Worm (Caenorhabditis elegans): Measurements from ENCODE around the gene hoe-1.
"Not testable (repeated sequence)": the region's sequence is repeated elsewhere in the genome, so short reads cannot be mapped to it uniquely, and the experiment has no call there.

hoe-1 gene

ce11 chrIV:4727935-4728334 lies 16.1 kb downstream of the hoe-1 start (continued):
- peak; percentile 92 for TF ChIP-seq mes-2 (tag; optimal IDR thresholded peaks at IDR 0.05; ENCODE audit: poor library complexity, severe bottlenecking)
- TF ChIP-seq F49E8.2 (tag; optimal IDR thresholded peaks at IDR 0.05; ENCODE audit: borderline replicate concordance), result peak; percentile 0
- peak; percentile 99 for TF ChIP-seq egl-43 (GFP tag; IDR thresholded peaks at IDR 0.05)
- TF ChIP-seq zfp-3 (GFP tag; conservative IDR thresholded peaks at IDR 0.05), result peak; percentile 100
- peak; percentile 60 for TF ChIP-seq lir-3 (tag; optimal IDR thresholded peaks at IDR 0.05)
- TF ChIP-seq saeg-2 (GFP tag; IDR thresholded peaks at IDR 0.05), result peak; percentile 98
- TF ChIP-seq sdz-12 (GFP tag; optimal IDR thresholded peaks at IDR 0.05), result peak; percentile 1
- peak; percentile 96 for TF ChIP-seq nhr-102 (tag; optimal IDR thresholded peaks at IDR 0.05)
- peak; percentile 62 for TF ChIP-seq lin-15B (tag; optimal IDR thresholded peaks at IDR 0.05)
- TF ChIP-seq mxl-2 (GFP tag; conservative IDR thresholded peaks at IDR 0.05), result peak; percentile 95
- TF ChIP-seq hmg-1.1 (GFP tag; IDR thresholded peaks at IDR 0.05), result peak; percentile 99
- TF ChIP-seq unc-62 (GFP tag; optimal IDR thresholded peaks at IDR 0.05 in 1 of 2), result peak in 1 of 2 experiments; percentile 84
- TF ChIP-seq unc-62 (tag; optimal IDR thresholded peaks at IDR 0.05), result not testable (repeated sequence)
- TF ChIP-seq hif-1 (tag; optimal IDR thresholded peaks at IDR 0.05), result peak in 1 of 2 experiments; percentile 84
- peak; percentile 55 for TF ChIP-seq nhr-237 (tag; optimal IDR thresholded peaks at IDR 0.05)
- TF ChIP-seq madf-9 (GFP tag; conservative IDR thresholded peaks at IDR 0.05), result peak; percentile 100
- TF ChIP-seq T26A8.4 (GFP tag; IDR thresholded peaks at IDR 0.05), result peak; percentile 99
- TF ChIP-seq spr-1 (tag; optimal IDR thresholded peaks at IDR 0.05), result peak; percentile 88

ce11 chrIV:4725478-4725920 lies 18.6 kb downstream of the hoe-1 start:
- peak; percentile 96 for TF ChIP-seq Y48G9A.11 (GFP tag; IDR thresholded peaks at IDR 0.05)
- TF ChIP-seq dmd-9 (GFP tag; IDR thresholded peaks at IDR 0.05), result peak; percentile 100
- TF ChIP-seq ZK337.2 (GFP tag; IDR thresholded peaks at IDR 0.05), result peak; percentile 100
- peak; percentile 100 for TF ChIP-seq hmg-1.1 (GFP tag; IDR thresholded peaks at IDR 0.05)
- peak; percentile 59 for TF ChIP-seq nhr-77 (tag; optimal IDR thresholded peaks at IDR 0.05)
- TF ChIP-seq daf-16 (GFP tag; optimal IDR thresholded peaks at IDR 0.05), result peak; percentile 22 to 30
- TF ChIP-seq daf-16 (tag; optimal IDR thresholded peaks at IDR 0.05), result peak; percentile 16
- TF ChIP-seq ceh-20 (GFP tag; IDR thresholded peaks at IDR 0.05), result peak; percentile 100
- peak; percentile 99 for TF ChIP-seq nhr-41 (GFP tag; IDR thresholded peaks at IDR 0.05)
- peak; percentile 100 for TF ChIP-seq lin-29 (GFP tag; IDR thresholded peaks at IDR 0.05)
- TF ChIP-seq mdt-29 (GFP tag; IDR thresholded peaks at IDR 0.05), result peak; percentile 99
- TF ChIP-seq rbr-2 (tag; optimal IDR thresholded peaks at IDR 0.05), result peak; percentile 96
- peak; percentile 13 for TF ChIP-seq lin-15B (tag; optimal IDR thresholded peaks at IDR 0.05)
- peak; percentile 100 for TF ChIP-seq daf-8 (GFP tag; IDR thresholded peaks at IDR 0.05)
- TF ChIP-seq nhr-102 (tag; optimal IDR thresholded peaks at IDR 0.05), result peak; percentile 96
- TF ChIP-seq lim-7 (GFP tag; IDR thresholded peaks at IDR 0.05), result peak; percentile 65; the same call in 1 of the 2 replicates
- peak; percentile 96 to 97 for TF ChIP-seq lsy-2 (tag; optimal IDR thresholded peaks at IDR 0.05)
- TF ChIP-seq spr-1 (tag; optimal IDR thresholded peaks at IDR 0.05), result peak; percentile 89
- peak; percentile 100 for TF ChIP-seq lin-38 (GFP tag; IDR thresholded peaks at IDR 0.05)
- peak; percentile 30 for TF ChIP-seq nhr-11 (tag; optimal IDR thresholded peaks at IDR 0.05)
- peak; percentile 62 for TF ChIP-seq dve-1 (tag; optimal IDR thresholded peaks at IDR 0.05; ENCODE audit: insufficient read depth)
- TF ChIP-seq daf-19 (GFP tag; conservative IDR thresholded peaks at IDR 0.05), result peak; percentile 99
- TF ChIP-seq zip-2 (tag; optimal IDR thresholded peaks at IDR 0.05), result peak; percentile 27
- TF ChIP-seq saeg-2 (GFP tag; IDR thresholded peaks at IDR 0.05), result peak; percentile 100
- peak; percentile 99 for TF ChIP-seq ceh-44 (GFP tag; IDR thresholded peaks at IDR 0.05)
- peak; percentile 5 for TF ChIP-seq mxl-3 (GFP tag; optimal IDR thresholded peaks at IDR 0.05)
- TF ChIP-seq zfp-3 (GFP tag; conservative IDR thresholded peaks at IDR 0.05), result peak; percentile 100
- TF ChIP-seq nhr-48 (tag; optimal IDR thresholded peaks at IDR 0.05), result peak; percentile 84
- peak; percentile 100 for TF ChIP-seq nhr-42 (GFP tag; IDR thresholded peaks at IDR 0.05)
- TF ChIP-seq tra-1 (GFP tag; IDR thresholded peaks at IDR 0.05), result peak; percentile 100
- TF ChIP-seq vab-7 (GFP tag; IDR thresholded peaks at IDR 0.05), result peak; percentile 100
- TF ChIP-seq lin-1 (GFP tag; IDR thresholded peaks at IDR 0.05), result peak; percentile 98
- peak; percentile 95 to 100 for TF ChIP-seq madf-5 (GFP tag; IDR thresholded peaks at IDR 0.05)
- TF ChIP-seq jun-1 (tag; optimal IDR thresholded peaks at IDR 0.05), result peak; percentile 1
- TF ChIP-seq tag-97 (GFP tag; IDR thresholded peaks at IDR 0.05), result peak; percentile 99
- TF ChIP-seq mdl-1 (tag; optimal IDR thresholded peaks at IDR 0.05), result peak in 1 of 2 experiments; percentile 23
- TF ChIP-seq hlh-11 (tag; optimal IDR thresholded peaks at IDR 0.05), result peak; percentile 86
